Worm (Caenorhabditis elegans) whole organism, L4/young adult: ENCODE data around the gene aly-2.

Experiments
- W03F9.2 ChIP-seq: fragments of 150-350 bp; optimal IDR thresholded peaks from 2 replicates; lab custom pipeline; 2014; ENCODE audit warnings: missing biosample characterization, missing genetic modification characterization
- dao-5 ChIP-seq: sonication (generic microtip); optimal IDR thresholded peaks from 2 replicates; lab custom pipeline; 2016; ENCODE audit warnings: missing genotype, missing genetic modification characterization, moderate library complexity, missing compliant biosample characterization
- him-1 ChIP-seq: sonication (generic microtip); optimal IDR thresholded peaks from 2 replicates; lab custom pipeline; 2016; ENCODE audit warnings: missing genotype, missing genetic modification reagents, missing genetic modification characterization, missing compliant biosample characterization

The aly-2 gene

DNA sequence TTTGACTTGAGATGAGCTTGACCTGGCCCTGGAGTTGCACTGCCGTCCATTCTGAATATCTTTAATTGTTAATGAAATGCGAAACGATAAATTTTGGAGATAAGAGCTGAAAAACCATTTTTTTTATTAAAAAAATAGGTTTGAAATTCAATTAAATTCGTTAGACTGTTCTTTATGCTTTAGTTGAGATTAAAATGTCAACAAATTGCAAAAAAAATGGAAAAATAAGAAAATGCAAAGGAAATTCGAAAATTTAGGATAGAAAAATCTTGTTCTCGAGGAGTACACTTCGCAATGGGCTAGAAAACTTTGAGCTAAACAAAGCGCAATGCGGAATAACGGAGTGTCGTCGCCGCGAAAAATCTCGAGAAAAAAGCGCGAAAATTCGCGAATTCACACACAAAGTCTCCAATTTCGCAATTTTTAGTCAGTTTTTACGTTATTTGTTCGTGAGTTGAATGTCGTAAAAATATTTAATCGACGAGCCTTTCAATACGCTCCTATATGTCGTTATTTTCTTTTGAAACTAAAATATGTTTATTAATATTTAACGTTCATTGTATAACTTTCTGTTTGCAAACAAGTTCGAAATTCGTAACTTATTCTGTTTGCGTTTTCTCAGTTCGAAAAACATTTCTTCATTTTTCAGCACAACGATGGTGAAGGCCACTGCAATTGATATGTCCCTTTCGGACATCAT, at the start of gene aly-2, which contains the start of gene rpb-12:
TSS of gene aly-2 (plus strand) at position 650 of the 700 bp plus-strand sequence.
TSS of gene rpb-12 (minus strand) at position 51 of the 700 bp plus-strand sequence.
- TF ChIP-seq W03F9.2 (tag; lab: Kevin White, UChicago) (peak; percentile 43), dao-5 (no peak)

DNA sequence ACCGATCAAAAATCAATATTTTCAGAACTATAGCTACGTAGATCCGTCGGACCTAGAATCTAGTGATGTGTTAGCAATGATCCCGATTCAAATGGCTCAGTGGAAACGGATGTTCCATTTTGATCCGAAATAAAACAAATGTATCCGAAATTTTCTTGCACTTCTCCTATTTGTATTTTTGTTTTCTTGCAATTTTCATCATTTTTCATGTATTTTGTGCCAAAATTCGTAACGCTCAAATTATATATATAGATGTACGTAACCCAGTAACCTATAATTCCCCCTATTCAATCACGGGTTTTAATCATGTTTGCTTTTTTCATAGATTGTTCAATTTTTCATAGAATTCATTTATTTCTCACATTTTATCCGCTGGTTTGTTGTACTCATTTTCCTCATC, 48.3 kb upstream of the aly-2 start, which contains the start of gene gldi-10:
TSS of gene gldi-10 (plus strand) at position 301 of the 400 bp plus-strand sequence.
- no peak for TF ChIP-seq him-1
- TF ChIP-seq dao-5 = no peak
- TF ChIP-seq W03F9.2 (tag; lab: Kevin White, UChicago) = no peak

DNA sequence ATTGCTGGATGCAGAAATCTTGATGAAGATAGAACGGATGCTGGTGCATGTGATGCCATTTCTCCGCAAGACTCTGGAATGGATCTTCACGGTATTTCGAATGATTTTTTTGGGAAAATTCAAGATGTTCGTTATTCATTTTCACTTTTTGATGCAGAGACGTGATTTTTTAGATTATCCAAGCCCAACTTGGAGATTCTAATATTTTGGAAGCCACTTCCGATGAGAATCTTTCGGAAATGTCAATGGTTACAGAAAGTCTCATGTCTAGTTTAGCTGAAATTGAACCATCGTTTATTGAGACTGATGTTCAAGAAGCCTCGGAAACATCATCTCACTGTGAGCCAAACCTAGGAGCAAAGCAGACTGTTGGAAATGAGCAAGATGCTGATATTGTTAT, 46.4 kb upstream of the aly-2 start:
- TF ChIP-seq dao-5 (no peak), W03F9.2 (tag; lab: Kevin White, UChicago) (no peak), him-1 (no peak)

DNA sequence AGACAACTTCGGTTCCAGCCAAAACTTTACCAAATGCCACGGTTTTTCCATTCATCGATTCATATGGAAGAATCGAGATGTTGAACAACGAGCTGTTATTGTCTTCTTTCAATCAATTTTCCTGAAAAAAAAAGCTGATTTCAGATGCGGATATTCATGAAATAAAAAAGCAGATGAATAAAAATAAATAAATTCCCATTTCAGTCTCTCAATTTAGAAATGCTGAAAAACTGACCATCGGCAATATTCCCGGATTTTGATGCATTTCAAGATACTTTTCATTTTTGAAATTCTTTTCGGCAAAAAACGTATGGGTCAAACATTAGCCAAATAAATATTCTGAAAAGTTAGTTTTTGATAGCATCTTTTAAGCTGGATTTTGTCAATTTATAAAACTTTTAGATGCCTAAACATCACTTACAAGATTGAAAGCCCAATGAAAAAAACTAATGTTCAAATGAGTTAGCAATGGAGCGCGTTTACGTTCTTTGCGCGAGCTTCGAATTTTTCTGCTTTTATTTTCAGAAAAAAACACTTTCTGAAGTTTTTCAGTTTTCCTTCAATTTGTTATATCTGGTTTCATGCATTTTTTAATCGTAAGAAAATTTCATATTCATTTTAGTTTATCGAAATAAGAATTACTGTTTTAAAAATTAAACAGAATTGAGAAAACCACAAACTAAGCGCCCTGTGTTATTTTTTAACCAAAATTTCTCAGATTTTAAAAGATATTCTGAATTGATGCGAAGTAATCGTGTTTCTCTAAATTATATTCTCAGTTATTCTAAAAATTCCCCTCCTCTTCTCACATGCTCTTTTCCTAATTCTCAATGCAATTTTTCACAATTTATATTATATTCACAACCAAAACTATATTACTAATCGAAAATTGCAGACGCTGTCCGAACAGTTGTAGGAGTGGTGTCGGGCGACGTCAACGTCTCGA, 42.9 kb upstream of the aly-2 start, which contains the start of the genes C01F6.14 and fem-3:
TSS of gene C01F6.14 (minus strand) at position 51 of the 946 bp plus-strand sequence.
TSS of gene fem-3 (plus strand) at position 896 of the 946 bp plus-strand sequence.
- TF ChIP-seq dao-5 (no peak), him-1 (no peak), W03F9.2 (tag; lab: Kevin White, UChicago) (no peak)

DNA sequence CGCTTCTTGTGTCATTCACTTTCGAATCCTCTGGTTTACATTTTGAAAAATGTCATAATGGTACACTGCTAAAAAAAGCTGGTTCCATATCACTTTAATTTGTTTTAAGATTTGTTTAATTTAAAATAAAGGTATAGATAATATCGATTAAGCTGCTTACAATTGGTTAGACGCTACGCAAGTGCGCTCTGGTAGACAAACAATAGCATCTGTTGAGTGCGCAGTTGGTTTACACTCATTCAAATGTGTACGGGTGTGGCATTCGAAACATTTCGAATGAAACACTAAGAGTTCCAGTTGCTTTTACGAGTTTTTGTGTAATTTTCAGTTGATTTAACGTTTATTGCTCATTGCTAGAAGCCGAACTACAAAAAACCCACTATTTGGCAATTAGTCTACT, 39.8 kb upstream of the aly-2 start:
- TF ChIP-seq him-1 (no peak), dao-5 (no peak), W03F9.2 (tag; lab: Kevin White, UChicago) (no peak)

DNA sequence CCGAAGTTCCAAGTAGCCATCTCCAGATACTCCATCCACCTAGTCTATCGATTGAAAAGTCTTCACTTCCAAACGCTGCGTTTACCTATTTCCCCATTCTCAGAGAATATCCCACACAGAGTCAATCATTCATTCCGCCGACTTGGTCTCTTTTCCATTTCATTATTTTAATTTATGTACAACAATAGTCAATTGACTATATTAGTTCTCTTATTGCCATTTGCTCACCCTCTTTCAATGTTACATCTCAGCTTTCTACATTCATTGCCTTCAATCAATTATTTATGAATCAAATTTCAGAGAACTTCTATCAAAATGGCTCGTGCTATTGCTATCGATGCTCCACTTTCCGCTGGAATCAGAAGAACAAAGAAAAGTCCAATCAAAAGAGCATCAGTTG, 38.6 kb upstream of the aly-2 start, which contains the start of gene aly-1:
TSS of gene aly-1 (plus strand) at position 301 of the 400 bp plus-strand sequence.
- TF ChIP-seq dao-5 (no peak), him-1 (no peak), W03F9.2 (tag; lab: Kevin White, UChicago) (no peak)

DNA sequence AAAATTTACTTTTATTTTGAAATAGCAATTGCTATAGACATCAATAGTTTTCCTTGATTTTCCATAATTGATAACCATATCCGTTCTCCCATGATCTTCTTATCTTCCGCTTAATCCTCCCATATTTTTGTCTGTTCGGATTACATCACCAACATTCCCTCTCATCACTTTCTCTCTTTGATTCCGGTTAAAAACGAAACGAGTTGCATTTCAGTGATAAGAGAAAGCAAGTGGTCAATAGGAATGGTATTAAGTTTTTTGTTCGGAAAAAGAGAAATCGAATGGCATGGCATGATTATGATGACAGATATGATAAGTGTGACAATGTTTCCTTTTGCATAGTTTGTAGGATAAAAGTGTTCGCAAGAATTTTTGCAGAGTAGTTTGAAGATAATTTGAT, 35.2 kb upstream of the aly-2 start:
- TF ChIP-seq W03F9.2 (tag; lab: Kevin White, UChicago) (no peak), him-1 (no peak), dao-5 (no peak)

DNA sequence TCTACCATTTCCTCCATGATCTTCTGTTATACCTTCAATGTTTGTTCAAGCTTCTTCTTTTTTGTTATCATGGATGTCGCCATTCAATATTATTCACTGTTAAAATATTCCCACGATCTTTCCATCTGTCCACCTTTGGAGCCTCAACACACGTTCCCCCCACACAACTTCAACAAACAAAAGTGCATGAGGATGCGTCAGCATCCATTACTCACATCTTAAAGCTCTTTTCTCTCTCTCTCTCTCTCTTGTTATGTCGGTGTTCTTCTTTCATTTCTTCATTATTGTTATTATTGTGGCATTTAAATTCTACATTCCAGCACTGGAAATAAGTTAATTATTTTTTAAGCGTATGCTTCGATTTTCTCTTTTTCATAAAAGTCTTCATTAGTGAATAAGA, 33.2 kb upstream of the aly-2 start:
- TF ChIP-seq dao-5 = no peak
- no peak for TF ChIP-seq W03F9.2 (tag; lab: Kevin White, UChicago)
- no peak for TF ChIP-seq him-1

DNA sequence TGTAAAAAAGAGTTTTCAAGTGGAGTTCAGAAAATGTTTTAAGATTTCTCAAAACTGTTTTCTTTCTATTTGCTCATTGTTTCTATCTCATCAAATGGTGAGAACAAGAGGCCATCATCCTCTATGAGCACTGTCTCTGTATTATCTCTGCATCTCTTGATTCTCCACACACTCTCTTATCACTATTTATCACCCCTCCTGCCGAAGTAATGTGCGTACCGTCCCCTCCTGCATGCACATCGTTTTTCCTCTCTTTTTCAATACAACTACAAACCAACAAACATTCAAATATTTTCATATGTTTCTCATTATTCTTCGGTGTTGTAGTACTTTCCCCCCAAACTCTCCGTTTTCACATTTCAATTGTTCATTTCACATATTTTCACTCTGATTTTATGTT, 30.8 kb upstream of the aly-2 start:
- TF ChIP-seq W03F9.2 (tag; lab: Kevin White, UChicago) (no peak), him-1 (no peak), dao-5 (no peak)

DNA sequence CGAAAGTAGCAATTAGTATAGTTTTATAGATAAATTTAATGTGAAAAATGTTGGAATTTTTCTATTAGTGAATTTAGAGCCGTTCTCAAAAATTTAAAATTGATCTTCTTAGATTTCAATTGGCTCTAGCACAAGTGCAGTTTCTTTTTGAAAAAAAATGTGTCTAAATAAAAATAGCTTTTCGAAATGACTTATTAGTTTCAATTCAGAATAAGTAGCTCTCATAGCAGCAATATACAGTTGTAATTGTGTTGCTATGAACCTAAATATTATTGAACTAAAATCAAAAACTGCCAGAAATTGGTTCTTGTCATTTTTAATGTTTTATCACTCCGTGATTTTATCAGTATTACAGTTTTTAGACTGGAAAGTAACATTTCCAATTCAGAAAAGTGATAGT, 29.6 kb upstream of the aly-2 start:
- TF ChIP-seq dao-5 (no peak), W03F9.2 (tag; lab: Kevin White, UChicago) (no peak), him-1 (no peak)

DNA sequence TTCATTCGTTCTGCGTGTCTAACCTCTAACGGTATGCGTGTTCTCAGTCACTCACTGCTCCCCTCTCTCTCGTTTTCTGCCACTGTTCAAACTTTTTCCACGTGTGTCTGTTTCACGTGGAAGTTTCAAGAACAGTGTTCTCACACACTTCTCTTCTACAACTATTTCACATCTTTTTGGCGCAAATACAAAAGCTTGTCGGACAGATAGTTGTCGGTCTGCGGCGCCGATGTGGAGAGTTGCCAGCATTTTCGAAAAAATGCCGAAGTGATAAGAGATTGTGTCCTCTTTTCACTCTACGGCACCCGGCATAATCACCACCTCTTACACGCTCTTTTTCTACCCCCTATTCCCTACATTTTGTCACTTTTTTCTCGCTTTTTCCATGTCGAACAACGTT, 28.9 kb upstream of the aly-2 start:
- TF ChIP-seq dao-5 (no peak), W03F9.2 (tag; lab: Kevin White, UChicago) (no peak), him-1 (no peak)

DNA sequence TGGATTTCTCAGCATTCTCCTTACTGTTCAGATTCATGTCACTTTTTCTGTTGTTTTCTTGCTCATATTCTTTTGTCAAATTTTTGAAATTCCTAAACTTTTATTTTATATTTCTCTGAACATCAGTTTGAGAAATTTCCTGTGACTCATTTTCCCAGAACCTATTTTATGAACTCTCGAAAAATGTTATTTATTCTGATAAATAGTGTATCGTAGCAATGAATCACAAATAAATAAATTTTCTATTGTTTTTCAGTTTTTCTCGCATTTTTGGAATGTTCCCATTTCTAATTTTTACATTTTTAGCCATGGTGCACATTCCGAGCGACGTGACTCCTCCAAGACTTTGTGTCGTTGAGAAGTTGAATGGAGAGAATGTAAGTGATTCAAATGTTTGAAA, 28.5 kb upstream of the aly-2 start, which contains the start of gene nrfl-1:
TSS of gene nrfl-1 (plus strand) at position 301 of the 400 bp plus-strand sequence.
- no peak for TF ChIP-seq him-1
- no peak for TF ChIP-seq dao-5
- TF ChIP-seq W03F9.2 (tag; lab: Kevin White, UChicago) = no peak

DNA sequence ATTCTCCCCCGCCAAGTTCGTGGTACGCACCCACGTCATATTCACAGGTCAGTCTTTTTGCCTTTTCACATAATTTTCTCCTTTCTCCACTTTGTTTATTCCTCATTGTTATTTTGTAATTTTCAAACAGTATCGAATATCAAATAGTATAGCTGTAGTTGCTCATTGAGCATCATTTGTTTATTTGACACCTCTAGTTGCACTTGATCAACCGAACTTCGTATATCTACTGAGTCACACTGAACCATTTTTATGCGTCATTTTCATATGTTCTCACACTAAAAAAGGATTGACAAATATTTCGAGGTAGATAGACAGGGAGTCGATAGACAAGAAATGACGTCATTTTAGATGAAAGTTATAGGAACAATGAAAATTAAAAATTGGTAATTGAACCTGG, 27.0 kb upstream of the aly-2 start:
- TF ChIP-seq dao-5 (no peak), W03F9.2 (tag; lab: Kevin White, UChicago) (no peak), him-1 (no peak)

DNA sequence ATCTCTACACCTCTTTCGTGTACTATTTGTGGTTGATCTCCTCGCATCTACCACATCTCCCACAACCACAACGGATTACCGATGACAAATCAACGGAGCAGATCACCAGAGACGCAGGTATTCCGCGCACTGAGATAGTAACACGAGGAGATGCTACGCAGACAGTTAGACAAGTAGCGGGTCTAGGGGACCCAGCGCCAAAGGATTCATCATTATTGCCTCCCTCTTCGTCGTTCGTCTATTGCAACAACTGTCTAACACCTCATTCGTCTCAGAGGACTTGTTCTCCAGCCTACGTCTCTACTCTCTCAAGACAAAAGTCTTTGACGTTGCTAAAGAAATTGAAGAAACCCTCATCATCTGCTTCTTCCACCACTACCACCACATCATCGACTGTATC, 25.7 kb upstream of the aly-2 start:
- TF ChIP-seq W03F9.2 (tag; lab: Kevin White, UChicago) = no peak
- TF ChIP-seq him-1 = no peak
- TF ChIP-seq dao-5 = no peak
